Fruit fly (Drosophila melanogaster): ENCODE results near the gene CG17806.

Gene CG17806

DNA sequence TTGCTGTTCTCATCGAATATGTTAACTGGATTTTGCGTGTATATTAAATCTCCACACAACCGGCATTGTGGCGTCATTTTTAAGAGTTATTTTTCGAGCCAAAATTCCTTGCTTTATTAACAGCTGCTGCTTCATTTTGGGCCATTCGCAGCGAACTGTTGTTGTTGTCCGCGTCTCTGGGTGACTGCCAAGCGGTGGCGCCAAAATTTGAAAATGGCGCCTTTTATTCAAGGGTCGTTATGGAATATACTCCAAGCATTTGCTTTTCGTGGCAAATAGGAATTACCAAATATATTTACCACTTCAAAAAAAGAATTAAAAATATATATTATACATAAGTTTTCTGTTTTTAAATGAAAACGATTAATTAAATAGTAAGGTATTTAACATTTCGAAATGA is 2.0 kb upstream of the CG17806 start, which contains the start of gene Nnk (continued):
- peak; percentile 75 for TF ChIP-seq pzg (GFP tag; optimal IDR thresholded peaks at IDR 0.05)
- no peak for TF ChIP-seq CG4282 (GFP tag; optimal IDR thresholded peaks at IDR 0.05)
- peak; percentile 85 for TF ChIP-seq sd (tag; optimal IDR thresholded peaks at IDR 0.05)
- no peak for TF ChIP-seq CG7839 (tag; optimal IDR thresholded peaks at IDR 0.05)
- TF ChIP-seq CG8359 (GFP tag; optimal IDR thresholded peaks at IDR 0.05; ENCODE audit: borderline replicate concordance) = no peak
- TF ChIP-seq Med (GFP tag) = peak; percentile 76
- TF ChIP-seq CG8944 (GFP tag; optimal IDR thresholded peaks at IDR 0.05) = no peak
- TF ChIP-seq CG15514 (GFP tag; optimal IDR thresholded peaks at IDR 0.05) = peak; percentile 56
- peak; percentile 98 for TF ChIP-seq Dp (GFP tag; optimal IDR thresholded peaks at IDR 0.05)

dm6 chr3R:17801264-17801663 is 1.8 kb downstream of the CG17806 start, which contains the start of gene CG17803:
TSS of gene CG17803 (minus strand) at chr3R:17801512.
- TF ChIP-seq MBD-R2 (GFP tag; IDR thresholded peaks at IDR 0.05) (0 out of 2 replicates have a peak, but pooled peaks have one; percentile 10), CG15514 (GFP tag; optimal IDR thresholded peaks at IDR 0.05) (peak; percentile 36), E2f2 (GFP tag; IDR thresholded peaks at IDR 0.05) (no peak), Dbx (GFP tag; IDR thresholded peaks at IDR 0.05) (peak; percentile 6; the same call in 1 of the 3 replicates), CG8359 (GFP tag; optimal IDR thresholded peaks at IDR 0.05; ENCODE audit: borderline replicate concordance) (no peak), CG32767 (GFP tag; IDR thresholded peaks at IDR 0.05) (no peak), slp2 (GFP tag; optimal IDR thresholded peaks at IDR 0.05) (no peak), CG13624 (GFP tag; optimal IDR thresholded peaks at IDR 0.05) (no peak), Ada2b (GFP tag; IDR thresholded peaks at IDR 0.05) (0 out of 2 replicates have a peak, but pooled peaks have one; percentile 8), Doc3 (GFP tag; IDR thresholded peaks at IDR 0.05; ENCODE audit: partially characterized antibody) (no peak), CG33213 (GFP tag; optimal IDR thresholded peaks at IDR 0.05) (no peak), cwo (GFP tag; optimal IDR thresholded peaks at IDR 0.05) (peak; percentile 3), bbx (GFP tag; IDR thresholded peaks at IDR 0.05; ENCODE audit: partially characterized antibody) (0 out of 2 replicates have a peak, but pooled peaks have one; percentile 16), Med (GFP tag) (peak; percentile 77), Deaf1 (tag; optimal IDR thresholded peaks at IDR 0.05) (no peak), Fer1 (GFP tag; optimal IDR thresholded peaks at IDR 0.05) (peak; percentile 43), jumu (GFP tag; optimal IDR thresholded peaks at IDR 0.05) (no peak), Usf (GFP tag; optimal IDR thresholded peaks at IDR 0.05) (no peak), Nf-YA (GFP tag; IDR thresholded peaks at IDR 0.05) (peak; percentile 30; the same call in 1 of the 2 replicates), ftz-f1 (GFP tag; optimal IDR thresholded peaks at IDR 0.05) (peak; percentile 20), CG15479 (GFP tag; optimal IDR thresholded peaks at IDR 0.05) (no peak), Gug (GFP tag; IDR thresholded peaks at IDR 0.05) (no peak), CG2199 (GFP tag; IDR thresholded peaks at IDR 0.05) (no peak), Bdp1 (GFP tag; optimal IDR thresholded peaks at IDR 0.05) (no peak), D19B (GFP tag; optimal IDR thresholded peaks at IDR 0.05) (peak; percentile 18), CG13894 (tag; optimal IDR thresholded peaks at IDR 0.05) (no peak), CG8944 (GFP tag; optimal IDR thresholded peaks at IDR 0.05) (no peak), CG11456 (GFP tag; IDR thresholded peaks at IDR 0.05) (0 out of 3 replicates have a peak, but pooled peaks have one; percentile 28), crc (GFP tag; optimal IDR thresholded peaks at IDR 0.05) (no peak), gsb (GFP tag; IDR thresholded peaks at IDR 0.05) (no peak), CG11504 (tag; optimal IDR thresholded peaks at IDR 0.05) (no peak), Drgx (GFP tag; IDR thresholded peaks at IDR 0.05) (no peak), CG6791 (GFP tag; IDR thresholded peaks at IDR 0.05; ENCODE audit: partially characterized antibody) (peak; percentile 21; the same call in 1 of the 3 replicates), tx (GFP tag; optimal IDR thresholded peaks at IDR 0.05) (no peak), mam (GFP tag; optimal IDR thresholded peaks at IDR 0.05) (no peak), sug (tag; optimal IDR thresholded peaks at IDR 0.05) (no peak), scrt (GFP tag; optimal IDR thresholded peaks at IDR 0.05) (peak; percentile 50), CG4730 (GFP tag; IDR thresholded peaks at IDR 0.05) (no peak), CG14860 (GFP tag; IDR thresholded peaks at IDR 0.05; ENCODE audit: partially characterized antibody) (0 out of 3 replicates have a peak, but pooled peaks have one; percentile 30), pum (GFP tag; optimal IDR thresholded peaks at IDR 0.05) (no peak), CG18599 (GFP tag; optimal IDR thresholded peaks at IDR 0.05) (peak; percentile 57), NK7.1 (GFP tag; optimal IDR thresholded peaks at IDR 0.05) (no peak), CG17912 (GFP tag; optimal IDR thresholded peaks at IDR 0.05) (no peak)
